Worm (Caenorhabditis elegans) whole organism, midembryonic: ENCODE results near the gene F41E6.7.

Experiments
- T22C8.4 ChIP-seq: fragments of 200-800 bp; sonication (Bioruptor generic); IDR thresholded peaks from 2 replicates; pipeline ENCODE4 v1.3.6; 2022; ENCODE audit warnings: missing genetic modification characterization, missing compliant biosample characterization
- flt-1 ChIP-seq: fragments of 200-800 bp; sonication (Bioruptor generic); IDR thresholded peaks from 2 replicates; pipeline ENCODE4 v1.3.6; 2022; ENCODE audit warnings: missing genetic modification characterization, missing compliant biosample characterization
- med-1 ChIP-seq: sonication (generic microtip); optimal IDR thresholded peaks from 2 replicates; lab custom pipeline; 2017; ENCODE audit warnings: missing genetic modification characterization, mild to moderate bottlenecking, missing compliant biosample characterization, antibody characterized with exemption, missing genetic modification reagents; ENCODE audit not compliant: insufficient read depth
- ztf-23 ChIP-seq: fragments of 200-800 bp; sonication (Bioruptor generic); IDR thresholded peaks from 2 replicates; pipeline ENCODE4 v1.3.6; 2022; ENCODE audit warnings: missing genetic modification reagents, missing genetic modification characterization, missing compliant biosample characterization
- ztf-29 ChIP-seq: fragments of 200-800 bp; sonication (Bioruptor generic); IDR thresholded peaks from 2 replicates; pipeline ENCODE4 v1.3.6; 2022; ENCODE audit warnings: missing genetic modification reagents, missing genetic modification characterization, missing compliant biosample characterization

Gene F41E6.7

DNA sequence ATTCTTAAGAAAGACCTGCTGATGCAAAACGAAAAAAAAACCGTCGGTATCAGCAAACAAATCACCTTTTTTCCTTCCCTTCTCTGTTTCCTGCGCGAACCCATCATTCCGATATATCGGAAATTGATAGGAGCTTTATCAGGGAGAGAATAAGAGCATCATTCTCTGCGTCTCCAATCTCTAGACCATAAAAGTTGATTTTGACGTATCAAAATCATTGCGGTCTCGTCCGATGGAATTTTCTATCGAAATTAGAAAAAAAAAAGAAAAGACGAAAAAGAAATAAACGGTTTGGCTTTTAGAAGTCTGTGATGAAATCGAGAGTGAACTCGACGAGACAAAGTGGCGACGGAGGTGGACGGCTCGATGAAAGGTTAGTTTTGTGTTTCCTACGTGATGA is 50.1 kb downstream of the F41E6.7 start, which contains the start of gene stdh-4:
TSS of gene stdh-4 (plus strand) at position 301 of the 400 bp plus-strand sequence.
- TF ChIP-seq ztf-23 (GFP tag; lab: Robert Waterston, UW) (no peak), ztf-29 (no peak), med-1 (GFP tag; lab: Kevin White, UChicago) (no peak), flt-1 (GFP tag; lab: Robert Waterston, UW) (no peak), T22C8.4 (no peak)
